Worm (Caenorhabditis elegans): Measurements from ENCODE around the gene memb-1.

- TF ChIP-seq ztf-11 (tag; optimal IDR thresholded peaks at IDR 0.05) (no peak), snpc-4 (tag; optimal IDR thresholded peaks at IDR 0.05) (no peak), nhr-237 (tag; optimal IDR thresholded peaks at IDR 0.05) (no peak), unc-39 (tag; optimal IDR thresholded peaks at IDR 0.05) (no peak), elt-1 (tag; optimal IDR thresholded peaks at IDR 0.05; ENCODE audit: borderline replicate concordance, insufficient read depth) (no peak), tbx-8 (GFP tag; optimal IDR thresholded peaks at IDR 0.05) (no peak), lsy-2 (tag; optimal IDR thresholded peaks at IDR 0.05) (no peak), ceh-39 (tag; optimal IDR thresholded peaks at IDR 0.05) (no peak)
These were observed 15.2 kb upstream of the memb-1 start for ce11 chrX:9456579-9456978.
